Worm (Caenorhabditis elegans): ENCODE results near the gene col-120.
A peak's percentile ranks its signal among the peaks of the same experiment; 100 is the strongest.

The col-120 gene

DNA sequence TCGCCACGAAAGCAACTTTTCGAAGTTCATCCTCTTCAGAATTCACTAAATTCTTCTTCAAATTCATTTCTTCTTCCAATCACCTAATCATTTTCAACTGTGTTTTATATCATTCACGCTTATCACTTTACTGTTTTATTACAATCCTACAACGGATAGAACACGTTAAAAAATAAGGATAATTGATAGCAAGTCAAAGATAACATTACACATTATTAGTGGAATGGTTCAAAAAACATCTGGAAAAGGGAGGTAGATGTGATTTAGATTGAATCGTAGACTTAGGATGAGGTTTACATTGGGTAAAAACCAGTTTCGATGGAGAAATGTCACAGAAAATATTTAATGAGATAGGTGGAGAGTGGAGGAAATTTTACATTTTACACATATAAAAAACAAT, at the start of gene col-120:
col-120 (minus strand) TSS at position 101 of the 400 bp plus-strand sequence.
- TF ChIP-seq nhr-90 (tag; optimal IDR thresholded peaks at IDR 0.05; ENCODE audit: poor library complexity) (no peak), irx-1 (tag; optimal IDR thresholded peaks at IDR 0.05) (no peak), swsn-7 (tag; optimal IDR thresholded peaks at IDR 0.05) (no peak)

DNA sequence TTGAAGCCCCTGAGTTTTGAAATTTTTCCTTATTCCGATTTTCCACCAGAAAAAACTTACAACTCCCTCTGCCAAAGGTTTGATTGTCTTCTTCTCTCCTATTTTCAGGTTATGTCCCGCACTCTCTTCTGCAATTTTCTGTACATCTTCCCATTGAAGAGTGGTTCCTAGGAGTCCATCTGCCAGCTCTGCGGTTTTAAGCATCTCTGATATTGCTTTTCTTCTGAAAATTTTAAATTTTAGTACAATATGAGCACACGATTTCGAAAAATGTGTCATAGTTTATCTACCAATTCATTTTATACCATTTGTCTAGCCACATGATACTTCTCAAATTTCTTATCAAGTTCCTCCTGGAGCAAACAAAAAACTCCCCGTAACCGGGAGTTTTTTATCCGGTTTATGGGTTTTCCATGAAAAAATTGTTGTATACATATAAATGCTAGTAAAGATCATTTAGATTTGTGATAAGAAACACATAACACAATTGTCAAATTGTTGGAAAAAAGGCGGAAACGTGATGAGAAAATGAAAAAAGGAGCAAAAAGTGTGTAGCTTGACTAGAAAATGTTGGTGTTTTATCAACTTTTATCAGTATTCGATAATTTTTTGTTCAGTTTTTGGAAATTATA, 49.5 kb upstream of the col-120 start:
- TF ChIP-seq skn-1 (tag; optimal IDR thresholded peaks at IDR 0.05), result no peak
- TF ChIP-seq nhr-20 (tag; optimal IDR thresholded peaks at IDR 0.05), result peak; percentile 7
- TF ChIP-seq elt-2 (tag; optimal IDR thresholded peaks at IDR 0.05), result peak; percentile 90
- TF ChIP-seq efl-1 (optimal IDR thresholded peaks at IDR 0.05), result no peak
- TF ChIP-seq efl-1 (GFP tag; optimal IDR thresholded peaks at IDR 0.05 in 1 of 2), result peak in 1 of 2 experiments; percentile 75

DNA sequence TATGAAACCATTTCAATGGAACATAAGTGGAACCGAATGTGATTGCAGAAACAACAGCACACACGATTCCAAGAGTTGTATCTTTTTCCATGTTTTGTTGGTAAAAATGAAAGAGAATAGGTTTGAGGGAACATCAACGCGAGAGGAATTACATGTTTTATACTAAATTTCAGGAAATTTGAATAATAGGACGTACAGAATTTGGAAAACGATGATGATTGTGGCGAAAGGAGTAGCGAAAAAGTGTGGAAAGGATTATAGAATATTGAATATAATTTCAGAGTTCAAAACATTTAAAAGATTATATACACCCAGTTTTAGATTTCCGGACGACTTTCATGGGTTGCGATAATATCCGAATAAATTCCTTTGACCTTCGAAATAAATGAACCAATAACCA, 47.4 kb upstream of the col-120 start, which contains the start of gene F49C12.6:
F49C12.6 (minus strand) TSS at position 101 of the 400 bp plus-strand sequence.
- TF ChIP-seq hlh-4 (tag; optimal IDR thresholded peaks at IDR 0.05), result no peak
- no peak for TF ChIP-seq nhr-77 (tag; optimal IDR thresholded peaks at IDR 0.05)
- no peak for TF ChIP-seq mep-1 (tag; optimal IDR thresholded peaks at IDR 0.05)
- no peak for TF ChIP-seq ceh-90 (tag; optimal IDR thresholded peaks at IDR 0.05)
- TF ChIP-seq nhr-237 (tag; optimal IDR thresholded peaks at IDR 0.05), result no peak
- no peak for TF ChIP-seq hpl-2 (GFP tag; optimal IDR thresholded peaks at IDR 0.05)

DNA sequence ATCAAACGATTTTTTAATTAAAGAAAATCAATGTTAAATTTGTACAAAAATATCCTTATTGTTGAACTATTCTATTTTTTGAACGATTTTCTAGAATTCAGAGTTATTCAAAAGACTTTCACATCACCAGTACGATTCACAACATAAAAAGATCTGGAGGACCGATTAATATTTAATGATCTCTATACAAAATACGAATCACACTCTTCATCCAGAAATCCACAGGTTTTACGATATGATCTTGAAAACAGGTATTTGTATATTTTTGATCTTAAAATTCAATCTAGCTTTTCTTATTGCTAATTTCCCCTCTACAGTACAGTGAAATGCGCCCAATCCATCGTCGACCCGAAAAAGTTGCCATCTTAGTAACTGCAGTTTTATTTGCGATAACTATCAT, 43.0 kb upstream of the col-120 start, which contains the start of gene F49C12.5:
F49C12.5 (plus strand) TSS at position 301 of the 400 bp plus-strand sequence.
- TF ChIP-seq Y116A8C.19 (tag; optimal IDR thresholded peaks at IDR 0.05; ENCODE audit: borderline replicate concordance), result no peak

- TF ChIP-seq ceh-82 (tag; optimal IDR thresholded peaks at IDR 0.05) (no peak), xbp-1 (tag; optimal IDR thresholded peaks at IDR 0.05) (no peak), aly-2 (tag; optimal IDR thresholded peaks at IDR 0.05) (no peak), ceh-88 (GFP tag; IDR thresholded peaks at IDR 0.05) (no peak), snu-23 (GFP tag; optimal IDR thresholded peaks at IDR 0.05) (no peak)
These were observed 42.4 kb upstream of the col-120 start, which contains the start of gene F49C12.4 for ce11 chrIV:9303994-9304393. F49C12.4 (minus strand) TSS chrIV:9304094.

ce11 chrIV:9300127-9300526, 38.5 kb upstream of the col-120 start, which contains the start of gene F49C12.3:
F49C12.3 (plus strand) TSS chrIV:9300427.
- TF ChIP-seq fos-1 (tag; optimal IDR thresholded peaks at IDR 0.05) (no peak), mdl-1 (tag; optimal IDR thresholded peaks at IDR 0.05) (no peak), fkh-8 (tag; optimal IDR thresholded peaks at IDR 0.05) (no peak), tlp-1 (tag; optimal IDR thresholded peaks at IDR 0.05) (no peak), C16A3.4 (tag; optimal IDR thresholded peaks at IDR 0.05) (no peak), nhr-85 (tag) (no peak), ceh-63 (GFP tag; optimal IDR thresholded peaks at IDR 0.05) (no peak)

DNA sequence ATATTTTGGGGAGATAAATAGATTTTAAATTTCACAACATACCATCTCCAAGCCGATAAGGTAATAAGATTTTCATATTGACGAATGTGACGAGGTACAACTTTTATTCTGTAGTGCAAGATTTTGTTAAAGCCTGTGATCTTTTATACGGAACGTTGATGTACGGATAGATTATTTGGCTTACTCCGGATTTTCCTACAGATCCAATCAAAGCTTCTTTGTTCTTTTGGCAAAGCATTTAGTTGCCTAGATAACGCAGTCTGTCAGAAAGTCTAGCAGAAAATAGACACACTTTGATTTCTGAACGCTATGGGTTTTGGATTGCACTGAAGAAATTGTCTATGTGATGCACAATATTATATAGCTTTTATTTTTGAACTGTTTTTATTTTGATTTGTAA, 37.6 kb upstream of the col-120 start, which contains the start of gene F49C12.2:
F49C12.2 (minus strand) TSS at position 101 of the 400 bp plus-strand sequence.
- TF ChIP-seq zip-4 (GFP tag; optimal IDR thresholded peaks at IDR 0.05) (no peak), ceh-63 (GFP tag; optimal IDR thresholded peaks at IDR 0.05) (no peak), efl-3 (GFP tag; optimal IDR thresholded peaks at IDR 0.05) (no peak), swsn-7 (tag; optimal IDR thresholded peaks at IDR 0.05) (no peak), xbp-1 (tag; optimal IDR thresholded peaks at IDR 0.05) (no peak), irx-1 (tag; optimal IDR thresholded peaks at IDR 0.05) (no peak), nhr-85 (tag) (no peak), mef-2 (tag; optimal IDR thresholded peaks at IDR 0.05) (no peak), grh-1 (GFP tag; IDR thresholded peaks at IDR 0.05) (no peak), lin-14 (GFP tag; optimal IDR thresholded peaks at IDR 0.05) (no peak), nhr-77 (tag; optimal IDR thresholded peaks at IDR 0.05) (no peak), F16B12.6 (tag; optimal IDR thresholded peaks at IDR 0.05) (no peak), unc-86 (tag; optimal IDR thresholded peaks at IDR 0.05) (no peak), unc-62 (GFP tag; optimal IDR thresholded peaks at IDR 0.05) (no peak), lin-13 (GFP tag; optimal IDR thresholded peaks at IDR 0.05) (no peak)
